Worm (Caenorhabditis elegans) whole organism, young adult: ENCODE data around the gene tir-1.
"Not testable (repeated sequence)": the region's sequence is repeated elsewhere in the genome, so short reads cannot be mapped to it uniquely, and the experiment has no call there.

Source experiments
- B0019.2 ChIP-seq: fragments of 200-800 bp; sonication (Bioruptor generic); conservative IDR thresholded peaks from 2 replicates; pipeline ENCODE4 v1.3.6; 2022; ENCODE audit warnings: missing genetic modification reagents, missing genetic modification characterization, missing compliant biosample characterization
- C17E4.6 ChIP-seq: fragments of 200-800 bp; sonication (Bioruptor generic); IDR thresholded peaks from 2 replicates; pipeline ENCODE4 v1.3.6; 2022; ENCODE audit warnings: missing genetic modification reagents, missing genetic modification characterization, missing compliant biosample characterization
- D2030.7 ChIP-seq: fragments of 200-800 bp; sonication (Bioruptor generic); IDR thresholded peaks from 2 replicates; pipeline ENCODE4 v1.3.6; 2022; ENCODE audit warnings: missing genetic modification reagents, missing genetic modification characterization, missing compliant biosample characterization
- F33H1.4 ChIP-seq: fragments of 200-800 bp; sonication (Bioruptor generic); IDR thresholded peaks from 2 replicates; pipeline ENCODE4 v1.3.6; 2022; ENCODE audit warnings: missing genetic modification reagents, missing genetic modification characterization, missing compliant biosample characterization
- Y53G8AR.9 ChIP-seq: fragments of 200-800 bp; sonication (Bioruptor generic); conservative IDR thresholded peaks from 2 replicates; pipeline ENCODE4 v1.3.6; 2022; ENCODE audit warnings: missing genetic modification reagents, missing genetic modification characterization, missing compliant biosample characterization
- Y79H2A.3 ChIP-seq: fragments of 200-800 bp; sonication (Bioruptor generic); conservative IDR thresholded peaks from 2 replicates; pipeline ENCODE4 v1.3.6; 2022; ENCODE audit warnings: missing genetic modification reagents, missing genetic modification characterization, missing compliant biosample characterization
- Y95B8A.8 ChIP-seq: fragments of 200-800 bp; sonication (Bioruptor generic); IDR thresholded peaks from 2 replicates; pipeline ENCODE4 v1.3.6; 2022; ENCODE audit warnings: missing genetic modification reagents, missing genetic modification characterization, missing compliant biosample characterization
- aptf-3 ChIP-seq: fragments of 200-800 bp; sonication (Bioruptor generic); IDR thresholded peaks from 2 replicates; pipeline ENCODE4 v1.3.6; 2022; ENCODE audit warnings: missing genetic modification characterization, missing compliant biosample characterization
- attf-6 ChIP-seq: fragments of 200-800 bp; sonication (Bioruptor generic); IDR thresholded peaks from 2 replicates; pipeline ENCODE4 v1.3.6; 2022; ENCODE audit warnings: missing genetic modification reagents, missing genetic modification characterization, missing compliant biosample characterization
- cebp-1 ChIP-seq, 2 experiments: fragments of 200-800 bp in 1 of 2; sonication (Bioruptor generic) in 1 of 2; sonication (generic microtip) in 1 of 2; IDR thresholded peaks in 1 of 2; optimal IDR thresholded peaks in 1 of 2; 2 replicates each; pipeline versions ENCODE4 v1.3.6 to Lab custom; 2017 to 2022; ENCODE audit warnings: missing compliant biosample characterization in 2 of 2, missing genetic modification characterization in 2 of 2, mild to moderate bottlenecking in 1 of 2, missing genetic modification reagents in 1 of 2, moderate library complexity in 1 of 2
- ceh-40 ChIP-seq: fragments of 200-800 bp; sonication (Bioruptor generic); IDR thresholded peaks from 2 replicates; pipeline ENCODE4 v1.3.6; 2022; ENCODE audit warnings: missing genetic modification characterization, missing compliant biosample characterization
- ceh-58 ChIP-seq: fragments of 200-800 bp; sonication (Bioruptor generic); IDR thresholded peaks from 2 replicates; pipeline ENCODE4 v1.3.6; 2022; ENCODE audit warnings: missing genetic modification characterization, missing compliant biosample characterization
- ceh-91 ChIP-seq: fragments of 200-800 bp; sonication (Bioruptor generic); IDR thresholded peaks from 2 replicates; pipeline ENCODE4 v1.3.6; 2022; ENCODE audit warnings: missing genetic modification reagents, missing genetic modification characterization, missing compliant biosample characterization
- dox-1 ChIP-seq: fragments of 200-800 bp; sonication (Bioruptor generic); IDR thresholded peaks from 2 replicates; pipeline ENCODE4 v1.3.6; 2022; ENCODE audit warnings: missing genetic modification reagents, missing genetic modification characterization, missing compliant biosample characterization
- efl-1 ChIP-seq: fragments of 150-350 bp; optimal IDR thresholded peaks from 2 replicates; lab custom pipeline; 2014; ENCODE audit warnings: missing biosample characterization, missing genetic modification reagents, missing genetic modification characterization
- egl-44 ChIP-seq: fragments of 200-800 bp; sonication (Bioruptor generic); IDR thresholded peaks from 2 replicates; pipeline ENCODE4 v1.3.6; 2022; ENCODE audit warnings: missing genetic modification reagents, missing genetic modification characterization, missing compliant biosample characterization
- ekl-4 ChIP-seq: fragments of 200-800 bp; sonication (Bioruptor generic); IDR thresholded peaks from 2 replicates; pipeline ENCODE4 v1.3.6; 2022; ENCODE audit warnings: missing genetic modification reagents, missing genetic modification characterization, missing compliant biosample characterization
- hmg-1.2 ChIP-seq: fragments of 200-800 bp; sonication (Bioruptor generic); IDR thresholded peaks from 2 replicates; pipeline ENCODE4 v1.3.6; 2022; ENCODE audit warnings: missing genetic modification reagents, missing genetic modification characterization, missing compliant biosample characterization
- hsf-1 ChIP-seq: fragments of 200-800 bp; sonication (Bioruptor generic); IDR thresholded peaks from 2 replicates; pipeline ENCODE4 v1.3.6; 2022; ENCODE audit warnings: missing genetic modification reagents, missing genetic modification characterization, missing compliant biosample characterization
- lin-26 ChIP-seq: fragments of 200-800 bp; sonication (Bioruptor generic); IDR thresholded peaks from 2 replicates; pipeline ENCODE4 v1.3.6; 2022; ENCODE audit warnings: missing genetic modification reagents, missing genetic modification characterization, missing compliant biosample characterization
- lsl-1 ChIP-seq: fragments of 200-800 bp; sonication (Bioruptor generic); optimal IDR thresholded peaks from 2 replicates; lab custom pipeline; 2018; ENCODE audit warnings: mild to moderate bottlenecking, missing genetic modification characterization, moderate library complexity, missing compliant biosample characterization
- madf-3 ChIP-seq: fragments of 200-800 bp; sonication (Bioruptor generic); IDR thresholded peaks from 2 replicates; pipeline ENCODE4 v1.3.6; 2022; ENCODE audit warnings: missing genetic modification reagents, missing genetic modification characterization, missing compliant biosample characterization
- madf-6 ChIP-seq: fragments of 200-800 bp; sonication (Bioruptor generic); IDR thresholded peaks from 2 replicates; pipeline ENCODE4 v1.3.6; 2022; ENCODE audit warnings: missing genetic modification reagents, missing genetic modification characterization, missing compliant biosample characterization
- madf-8 ChIP-seq: fragments of 200-800 bp; sonication (Bioruptor generic); conservative IDR thresholded peaks from 2 replicates; pipeline ENCODE4 v1.3.6; 2022; ENCODE audit warnings: missing genetic modification reagents, missing genetic modification characterization, missing compliant biosample characterization
- mcd-1 ChIP-seq: fragments of 200-800 bp; sonication (Bioruptor generic); IDR thresholded peaks from 2 replicates; pipeline ENCODE4 v1.3.6; 2022; ENCODE audit warnings: missing genetic modification reagents, missing genetic modification characterization, missing compliant biosample characterization
- pbrm-1 ChIP-seq: fragments of 200-800 bp; sonication (Bioruptor generic); IDR thresholded peaks from 2 replicates; pipeline ENCODE4 v1.3.6; 2022; ENCODE audit warnings: missing genetic modification reagents, missing genetic modification characterization, missing compliant biosample characterization
- rcor-1 ChIP-seq: fragments of 200-800 bp; sonication (Bioruptor generic); IDR thresholded peaks from 2 replicates; pipeline ENCODE4 v1.3.6; 2022; ENCODE audit warnings: missing genetic modification reagents, missing genetic modification characterization, missing compliant biosample characterization
- snpc-3.4 ChIP-seq: sonication (generic microtip); optimal IDR thresholded peaks from 2 replicates; lab custom pipeline; 2017; ENCODE audit warnings: missing genetic modification characterization, mild to moderate bottlenecking, missing compliant biosample characterization, antibody characterized with exemption, moderate library complexity, missing genotype, missing genetic modification reagents
- tlf-1 ChIP-seq: fragments of 200-800 bp; sonication (Bioruptor generic); optimal IDR thresholded peaks from 2 replicates; lab custom pipeline; 2018; ENCODE audit warnings: mild to moderate bottlenecking, missing genetic modification characterization, missing compliant biosample characterization
- unc-130 ChIP-seq: sonication (generic microtip); optimal IDR thresholded peaks from 2 replicates; lab custom pipeline; 2016; ENCODE audit warnings: missing genetic modification reagents, missing genetic modification characterization, missing compliant biosample characterization
- xnd-1 ChIP-seq: sonication (generic microtip); optimal IDR thresholded peaks from 2 replicates; lab custom pipeline; 2016; ENCODE audit warnings: missing genotype, missing genetic modification reagents, missing genetic modification characterization, missing compliant biosample characterization
- ztf-25 ChIP-seq: fragments of 200-800 bp; sonication (Bioruptor generic); IDR thresholded peaks from 2 replicates; pipeline ENCODE4 v1.3.6; 2022; ENCODE audit warnings: missing genetic modification reagents, missing genetic modification characterization, missing compliant biosample characterization

The tir-1 gene

ce11 chrIII:3845185-3845584 is 56.3 kb downstream of the tir-1 start:
- TF ChIP-seq Y95B8A.8 (0 out of 2 replicates have a peak, but pooled peaks have one; percentile 6), madf-6 (GFP tag; lab: Robert Waterston, UW) (peak; percentile 53), hsf-1 (GFP tag; lab: Robert Waterston, UW) (peak; percentile 19; the same call in 1 of the 2 replicates), egl-44 (GFP tag; lab: Robert Waterston, UW) (0 out of 2 replicates have a peak, but pooled peaks have one; percentile 10), lin-26 (GFP tag; lab: Robert Waterston, UW) (peak; percentile 6; the same call in 1 of the 2 replicates), madf-3 (GFP tag; lab: Robert Waterston, UW) (0 out of 2 replicates have a peak, but pooled peaks have one; percentile 69)

- TF ChIP-seq ztf-25 (GFP tag; lab: Robert Waterston, UW) (peak; percentile 38; the same call in 1 of the 2 replicates), attf-6 (GFP tag; lab: Robert Waterston, UW) (peak; percentile 10; the same call in 1 of the 2 replicates), aptf-3 (GFP tag; lab: Robert Waterston, UW) (0 out of 2 replicates have a peak, but pooled peaks have one; percentile 30), B0019.2 (GFP tag; lab: Robert Waterston, UW) (peak; percentile 41; the same call in 1 of the 2 replicates), pbrm-1 (GFP tag; lab: Robert Waterston, UW) (0 out of 2 replicates have a peak, but pooled peaks have one; percentile 36), cebp-1 (tag; optimal IDR thresholded peaks at IDR 0.05; lab: Kevin White, UChicago) (peak; percentile 12), D2030.7 (GFP tag; lab: Robert Waterston, UW) (peak; percentile 33), ceh-58 (0 out of 2 replicates have a peak, but pooled peaks have one; percentile 33), dox-1 (GFP tag; lab: Robert Waterston, UW) (0 out of 2 replicates have a peak, but pooled peaks have one; percentile 6), ceh-40 (GFP tag; lab: Robert Waterston, UW) (peak; percentile 77), Y79H2A.3 (GFP tag; lab: Robert Waterston, UW) (peak; percentile 98), hsf-1 (GFP tag; lab: Robert Waterston, UW) (peak; percentile 78), Y95B8A.8 (peak; percentile 85; the same call in 1 of the 2 replicates), madf-3 (GFP tag; lab: Robert Waterston, UW) (peak; percentile 61; the same call in 1 of the 2 replicates), lin-26 (GFP tag; lab: Robert Waterston, UW) (peak; percentile 68), F33H1.4 (peak; percentile 16; the same call in 1 of the 2 replicates), C17E4.6 (0 out of 2 replicates have a peak, but pooled peaks have one; percentile 16), madf-6 (GFP tag; lab: Robert Waterston, UW) (peak; percentile 65)
- TF ChIP-seq cebp-1 (GFP tag; IDR thresholded peaks at IDR 0.05; lab: Robert Waterston, UW): not testable (repeated sequence)
- TF ChIP-seq, all 124 proteins: peak for 18; not testable (repeated sequence) for 106
These were observed 56.7 kb downstream of the tir-1 start, which contains the start of gene maph-1.3 for ce11 chrIII:3844746-3845145. Gene maph-1.3, plus strand, starts transcription at chrIII:3844893.

ce11 chrIII:3844173-3844572 is 57.3 kb downstream of the tir-1 start:
- TF ChIP-seq Y53G8AR.9 (GFP tag; lab: Robert Waterston, UW) (peak; percentile 81), ceh-91 (GFP tag; lab: Robert Waterston, UW) (peak; percentile 84), tlf-1 (GFP tag; lab: Kevin White, UChicago) (peak; percentile 2), rcor-1 (GFP tag; lab: Robert Waterston, UW) (peak; percentile 72), unc-130 (GFP tag; lab: Kevin White, UChicago) (peak; percentile 6), snpc-3.4 (peak; percentile 6), hmg-1.2 (GFP tag; lab: Robert Waterston, UW) (peak; percentile 42; the same call in 1 of the 2 replicates), xnd-1 (tag; lab: Kevin White, UChicago) (peak; percentile 80), efl-1 (GFP tag; lab: Kevin White, UChicago) (peak; percentile 84), madf-3 (GFP tag; lab: Robert Waterston, UW) (peak; percentile 85), lsl-1 (GFP tag; lab: Kevin White, UChicago) (peak; percentile 53), Y95B8A.8 (peak; percentile 80; the same call in 1 of the 2 replicates), attf-6 (GFP tag; lab: Robert Waterston, UW) (0 out of 2 replicates have a peak, but pooled peaks have one; percentile 32), dox-1 (GFP tag; lab: Robert Waterston, UW) (peak; percentile 72), pbrm-1 (GFP tag; lab: Robert Waterston, UW) (peak; percentile 42; the same call in 1 of the 2 replicates), C17E4.6 (peak; percentile 66; the same call in 1 of the 2 replicates), F33H1.4 (peak; percentile 70), ekl-4 (GFP tag; lab: Robert Waterston, UW) (peak; percentile 37; the same call in 1 of the 2 replicates), mcd-1 (GFP tag; lab: Robert Waterston, UW) (peak; percentile 27; the same call in 1 of the 2 replicates), D2030.7 (GFP tag; lab: Robert Waterston, UW) (peak; percentile 81), B0019.2 (GFP tag; lab: Robert Waterston, UW) (peak; percentile 62; the same call in 1 of the 2 replicates), hsf-1 (GFP tag; lab: Robert Waterston, UW) (peak; percentile 82), madf-8 (GFP tag; lab: Robert Waterston, UW) (peak; percentile 87), madf-6 (GFP tag; lab: Robert Waterston, UW) (peak; percentile 97)
